Worm (Caenorhabditis elegans) whole organism, midembryonic: Measurements from ENCODE around the gene col-153.

ENCODE experiments used
- T22C8.4 ChIP-seq: fragments of 200-800 bp; sonication (Bioruptor generic); IDR thresholded peaks from 2 replicates; pipeline ENCODE4 v1.3.6; 2022; ENCODE audit warnings: missing genetic modification characterization, missing compliant biosample characterization
- cog-1 ChIP-seq: sonication (generic microtip); optimal IDR thresholded peaks from 2 replicates; lab custom pipeline; 2016; ENCODE audit warnings: missing genetic modification characterization, missing compliant biosample characterization
- flt-1 ChIP-seq: fragments of 200-800 bp; sonication (Bioruptor generic); IDR thresholded peaks from 2 replicates; pipeline ENCODE4 v1.3.6; 2022; ENCODE audit warnings: missing genetic modification characterization, missing compliant biosample characterization
- klf-2 ChIP-seq: fragments of 200-800 bp; sonication (Bioruptor generic); conservative IDR thresholded peaks from 2 replicates; pipeline ENCODE4 v1.3.6; 2022; ENCODE audit warnings: missing genetic modification reagents, missing genetic modification characterization, missing compliant biosample characterization
- med-1 ChIP-seq: sonication (generic microtip); optimal IDR thresholded peaks from 2 replicates; lab custom pipeline; 2017; ENCODE audit warnings: missing genetic modification characterization, mild to moderate bottlenecking, missing compliant biosample characterization, antibody characterized with exemption, missing genetic modification reagents; ENCODE audit not compliant: insufficient read depth
- ref-1 ChIP-seq: fragments of 200-800 bp; sonication (Bioruptor generic); conservative IDR thresholded peaks from 2 replicates; pipeline ENCODE4 v1.3.6; 2022; ENCODE audit warnings: missing genetic modification reagents, missing genetic modification characterization, missing compliant biosample characterization
- tab-1 ChIP-seq: fragments of 200-800 bp; sonication (Bioruptor generic); IDR thresholded peaks from 2 replicates; pipeline ENCODE4 v1.3.6; 2022; ENCODE audit warnings: missing genetic modification characterization, missing compliant biosample characterization
- ztf-23 ChIP-seq: fragments of 200-800 bp; sonication (Bioruptor generic); IDR thresholded peaks from 2 replicates; pipeline ENCODE4 v1.3.6; 2022; ENCODE audit warnings: missing genetic modification reagents, missing genetic modification characterization, missing compliant biosample characterization
- ztf-29 ChIP-seq: fragments of 200-800 bp; sonication (Bioruptor generic); IDR thresholded peaks from 2 replicates; pipeline ENCODE4 v1.3.6; 2022; ENCODE audit warnings: missing genetic modification reagents, missing genetic modification characterization, missing compliant biosample characterization

Gene col-153

DNA sequence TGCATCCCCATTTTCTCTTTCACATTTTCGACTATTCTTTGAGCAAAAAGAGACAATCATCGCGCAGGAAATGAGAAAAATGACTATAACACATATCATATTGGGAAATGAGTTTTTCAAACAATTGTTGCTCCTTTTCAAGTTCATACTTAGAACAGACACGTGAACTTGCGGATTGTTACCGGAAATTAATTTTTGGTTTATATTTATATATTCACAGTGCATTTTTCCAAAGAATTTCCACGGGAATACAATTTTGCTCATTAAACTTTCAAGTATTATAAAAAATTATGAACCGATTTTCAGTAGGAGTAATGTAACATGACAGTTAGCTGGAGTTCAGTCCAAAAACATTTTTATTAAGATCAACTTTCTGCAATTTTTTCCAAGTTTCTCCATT lies 26.4 kb upstream of the col-153 start, which contains the start of gene F58B4.7:
Gene F58B4.7 (minus strand): TSS at position 101 of the 400 bp plus-strand sequence.
- TF ChIP-seq klf-2 (GFP tag; lab: Robert Waterston, UW): no peak
- no peak for TF ChIP-seq flt-1 (GFP tag; lab: Robert Waterston, UW)
- no peak for TF ChIP-seq cog-1 (tag; lab: Kevin White, UChicago)
- TF ChIP-seq ztf-29: no peak
- no peak for TF ChIP-seq ref-1 (GFP tag; lab: Robert Waterston, UW)
- TF ChIP-seq tab-1: no peak
- TF ChIP-seq med-1: no peak
- TF ChIP-seq ztf-23 (GFP tag; lab: Robert Waterston, UW): no peak
- TF ChIP-seq T22C8.4 (GFP tag; lab: Robert Waterston, UW): no peak

DNA sequence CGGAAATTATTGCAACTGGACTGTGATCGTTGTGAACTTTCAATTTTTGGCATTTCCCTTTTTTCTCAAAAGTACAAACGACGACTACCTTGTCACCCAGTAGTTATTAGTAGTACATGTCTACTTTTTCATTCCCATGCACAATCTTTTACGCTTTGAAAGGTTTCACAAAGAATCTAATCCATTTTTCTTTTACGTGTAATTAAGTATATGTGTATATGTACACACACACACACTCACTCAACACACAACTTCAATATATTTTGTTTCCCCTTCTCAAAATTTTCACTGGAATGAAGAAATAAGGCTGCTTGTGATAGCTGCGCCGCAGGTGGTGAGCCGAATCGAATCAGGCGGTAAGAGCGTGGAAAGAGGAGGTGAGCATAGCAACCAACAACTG lies 24.9 kb upstream of the col-153 start, which contains the start of gene F58B4.6:
Gene F58B4.6 (plus strand): TSS at position 301 of the 400 bp plus-strand sequence.
- TF ChIP-seq T22C8.4 (GFP tag; lab: Robert Waterston, UW): no peak
- TF ChIP-seq med-1: no peak
- no peak for TF ChIP-seq flt-1 (GFP tag; lab: Robert Waterston, UW)
- no peak for TF ChIP-seq klf-2 (GFP tag; lab: Robert Waterston, UW)
- no peak for TF ChIP-seq tab-1
- no peak for TF ChIP-seq ref-1 (GFP tag; lab: Robert Waterston, UW)
- no peak for TF ChIP-seq cog-1 (tag; lab: Kevin White, UChicago)

DNA sequence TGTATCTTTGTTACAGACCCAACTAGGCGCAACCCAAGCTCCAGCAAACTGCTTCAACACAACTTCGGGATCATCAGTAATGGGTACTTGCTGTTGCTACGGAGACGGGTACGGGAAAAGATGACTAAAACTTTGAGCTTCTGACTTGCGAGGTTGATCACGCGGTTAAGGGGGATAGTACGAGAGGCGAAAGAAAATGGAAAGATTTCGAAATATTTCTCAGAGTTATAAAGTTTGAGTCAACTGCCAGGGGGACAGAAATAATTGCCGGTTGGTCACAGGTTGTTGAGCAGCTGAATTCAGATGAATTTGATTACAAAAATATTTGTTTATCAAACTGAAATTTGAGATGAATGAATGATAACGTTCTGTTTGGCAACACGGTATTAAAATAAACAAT lies 24.0 kb upstream of the col-153 start:
- TF ChIP-seq ztf-23 (GFP tag; lab: Robert Waterston, UW) (no peak), flt-1 (GFP tag; lab: Robert Waterston, UW) (no peak), T22C8.4 (GFP tag; lab: Robert Waterston, UW) (no peak), ref-1 (GFP tag; lab: Robert Waterston, UW) (no peak), klf-2 (GFP tag; lab: Robert Waterston, UW) (no peak), med-1 (no peak), tab-1 (no peak), ztf-29 (no peak), cog-1 (tag; lab: Kevin White, UChicago) (no peak)

DNA sequence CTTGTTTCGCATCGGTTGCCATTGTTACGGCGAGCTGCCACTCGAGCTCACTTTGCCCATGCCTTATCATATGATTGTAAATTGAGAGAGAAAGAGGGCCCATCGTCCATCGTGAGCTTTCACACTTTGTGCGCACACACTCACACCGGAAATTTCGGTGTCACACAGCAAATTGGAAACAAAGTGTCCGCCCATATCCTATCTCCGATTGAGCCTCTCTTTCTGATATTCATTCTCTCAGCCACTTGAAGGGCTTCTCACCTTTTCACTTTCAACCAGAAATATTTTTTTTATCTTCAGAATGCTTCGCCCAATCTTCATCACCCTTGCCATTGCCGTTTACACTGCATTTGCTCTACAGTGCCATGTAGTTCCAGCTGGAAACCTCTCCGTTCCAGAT lies 20.1 kb upstream of the col-153 start, which contains the start of gene F58B4.3:
Gene F58B4.3 (plus strand): TSS at position 301 of the 400 bp plus-strand sequence.
- TF ChIP-seq med-1 (no peak), ztf-23 (GFP tag; lab: Robert Waterston, UW) (no peak), cog-1 (tag; lab: Kevin White, UChicago) (no peak), T22C8.4 (GFP tag; lab: Robert Waterston, UW) (no peak), klf-2 (GFP tag; lab: Robert Waterston, UW) (no peak), ztf-29 (no peak), tab-1 (no peak), flt-1 (GFP tag; lab: Robert Waterston, UW) (no peak), ref-1 (GFP tag; lab: Robert Waterston, UW) (no peak)

DNA sequence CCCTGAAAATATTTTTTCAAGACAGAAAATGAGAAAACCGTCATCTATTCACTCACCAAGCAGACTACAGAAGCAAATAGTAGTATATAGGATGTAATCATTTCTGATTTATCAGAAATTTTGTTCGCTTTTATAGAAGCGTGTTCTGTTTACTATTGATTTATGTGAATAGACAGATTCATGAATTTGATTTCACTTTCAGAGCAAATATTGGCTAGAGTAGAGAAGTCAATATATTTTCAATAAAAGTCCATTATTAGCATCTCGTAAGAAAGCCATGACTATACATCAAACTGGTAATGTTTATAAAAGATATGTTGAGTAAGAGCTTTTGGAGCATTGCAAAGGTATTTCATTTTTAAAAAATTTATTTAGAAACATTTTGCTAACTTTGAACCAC lies 18.4 kb upstream of the col-153 start, which contains the start of gene scvp-1:
Gene scvp-1 (minus strand): TSS at position 101 of the 400 bp plus-strand sequence.
- TF ChIP-seq ztf-29 (no peak), klf-2 (GFP tag; lab: Robert Waterston, UW) (no peak), flt-1 (GFP tag; lab: Robert Waterston, UW) (no peak), ztf-23 (GFP tag; lab: Robert Waterston, UW) (no peak), med-1 (no peak), ref-1 (GFP tag; lab: Robert Waterston, UW) (no peak), cog-1 (tag; lab: Kevin White, UChicago) (no peak), tab-1 (no peak), T22C8.4 (GFP tag; lab: Robert Waterston, UW) (no peak)

DNA sequence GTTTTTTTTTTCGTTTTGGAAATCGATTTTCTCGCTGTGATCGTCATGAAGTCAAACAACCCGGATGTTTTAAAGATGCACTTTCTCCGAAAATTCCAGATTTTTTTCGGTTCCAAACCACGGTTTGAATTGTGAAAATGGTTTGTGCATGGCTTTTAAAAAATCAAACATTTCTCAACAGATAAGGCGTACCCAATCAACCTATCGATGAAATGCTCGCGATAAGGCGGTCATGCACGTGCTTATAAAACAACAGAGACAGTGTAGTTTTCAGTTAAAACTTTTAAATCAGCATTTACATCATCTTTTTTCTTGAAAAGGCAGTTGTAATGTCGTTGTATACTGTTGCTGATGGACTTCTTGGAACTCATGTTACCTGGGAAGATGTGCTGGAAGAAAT lies 17.2 kb upstream of the col-153 start, which contains the start of gene F58B4.5:
Gene F58B4.5 (plus strand): TSS at position 283 of the 400 bp plus-strand sequence.
- TF ChIP-seq ref-1 (GFP tag; lab: Robert Waterston, UW): no peak

DNA sequence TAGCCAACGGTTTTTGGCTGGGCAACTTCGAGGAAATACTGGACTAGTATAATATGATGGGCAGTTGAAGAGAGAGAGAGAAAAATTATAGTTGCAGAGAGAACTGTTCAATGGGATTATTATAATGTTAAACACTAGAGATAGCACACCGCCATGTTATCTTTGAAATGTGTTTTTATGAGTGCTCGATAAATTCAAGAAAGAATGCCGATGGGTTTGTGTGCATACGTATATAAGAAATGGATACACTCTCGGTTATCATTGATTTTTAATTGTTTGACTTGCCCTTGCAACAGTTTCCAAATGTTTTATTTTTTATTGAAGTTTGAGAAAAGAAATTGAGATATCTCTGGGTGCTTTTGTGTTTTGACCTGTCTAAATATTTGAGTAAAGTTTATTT lies 12.9 kb upstream of the col-153 start, which contains the start of gene F17C11.12:
Gene F17C11.12 (minus strand): TSS at position 240 of the 400 bp plus-strand sequence.
- TF ChIP-seq cog-1 (tag; lab: Kevin White, UChicago): no peak
- no peak for TF ChIP-seq flt-1 (GFP tag; lab: Robert Waterston, UW)
- TF ChIP-seq ztf-29: no peak
- TF ChIP-seq ref-1 (GFP tag; lab: Robert Waterston, UW): no peak
- no peak for TF ChIP-seq T22C8.4 (GFP tag; lab: Robert Waterston, UW)
- TF ChIP-seq klf-2 (GFP tag; lab: Robert Waterston, UW): no peak
- no peak for TF ChIP-seq tab-1
- no peak for TF ChIP-seq med-1
- no peak for TF ChIP-seq ztf-23 (GFP tag; lab: Robert Waterston, UW)

DNA sequence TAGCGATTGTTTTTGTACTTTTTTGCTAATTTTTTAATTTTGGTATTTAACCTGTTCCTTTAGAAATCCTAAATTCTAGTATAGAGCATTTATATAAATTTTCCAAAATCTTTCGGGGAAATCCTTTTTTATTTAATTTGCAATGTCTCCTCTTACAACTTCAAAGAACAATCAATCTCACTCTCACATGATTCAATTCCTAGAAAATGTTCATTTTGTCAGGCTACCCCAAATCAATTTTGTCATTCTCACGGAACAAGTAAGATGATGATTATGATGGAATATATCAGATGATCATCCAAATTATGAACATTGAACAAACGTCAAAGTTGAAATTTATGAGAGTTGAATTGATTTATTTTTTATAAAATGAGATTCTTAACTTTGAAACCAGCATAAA lies 12.3 kb upstream of the col-153 start:
- TF ChIP-seq ref-1 (GFP tag; lab: Robert Waterston, UW) (no peak), med-1 (no peak), ztf-23 (GFP tag; lab: Robert Waterston, UW) (no peak), klf-2 (GFP tag; lab: Robert Waterston, UW) (no peak), tab-1 (no peak), ztf-29 (no peak), cog-1 (tag; lab: Kevin White, UChicago) (no peak), T22C8.4 (GFP tag; lab: Robert Waterston, UW) (no peak), flt-1 (GFP tag; lab: Robert Waterston, UW) (no peak)

DNA sequence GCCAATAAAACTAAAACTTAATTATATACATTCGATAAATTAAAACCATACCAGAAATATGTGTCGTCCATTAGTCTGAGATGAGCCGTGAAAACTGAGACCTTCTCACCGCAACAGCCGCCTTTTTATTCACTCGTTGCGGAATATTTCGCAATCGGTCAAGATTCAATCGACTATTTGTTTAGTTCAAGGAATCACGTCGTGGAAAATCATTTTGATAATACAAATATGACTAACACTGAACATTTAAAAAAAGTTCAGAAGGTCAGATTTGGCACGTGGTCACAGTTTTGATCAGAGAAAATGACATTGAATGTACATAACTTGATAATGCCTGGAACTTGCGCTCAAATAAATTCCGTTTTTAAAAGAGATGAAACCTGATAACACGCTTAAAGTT lies 10.9 kb upstream of the col-153 start, which contains the start of gene F17C11.11:
Gene F17C11.11 (minus strand): TSS at position 79 of the 400 bp plus-strand sequence.
- no peak for TF ChIP-seq flt-1 (GFP tag; lab: Robert Waterston, UW)

DNA sequence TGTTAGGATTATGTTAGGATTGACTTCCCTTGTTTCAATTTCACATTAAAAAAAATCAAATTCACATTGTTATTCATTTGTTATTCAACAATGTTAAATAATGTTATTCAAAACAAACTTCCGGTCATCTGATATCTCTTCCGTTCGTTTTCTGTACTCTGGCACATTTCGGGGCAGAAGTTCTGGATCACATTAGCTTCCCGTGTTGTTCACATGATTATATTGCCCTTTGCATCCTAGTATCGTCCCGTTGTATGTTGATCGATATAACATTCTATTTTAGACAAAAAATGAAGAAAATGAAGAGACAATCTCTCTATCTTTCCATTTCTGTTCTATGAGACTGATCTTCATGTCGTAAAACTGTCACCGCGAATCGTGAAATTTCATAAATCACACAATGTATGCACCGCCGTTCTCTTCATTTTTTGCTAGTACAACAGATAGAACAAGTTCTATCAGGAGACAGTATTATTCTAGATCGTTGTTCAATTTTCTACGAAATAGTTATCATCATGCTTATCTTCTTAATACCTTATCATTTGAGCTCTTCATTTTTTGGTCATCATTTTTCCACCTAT lies 9.5 kb upstream of the col-153 start:
- no peak for TF ChIP-seq cog-1 (tag; lab: Kevin White, UChicago)
- TF ChIP-seq klf-2 (GFP tag; lab: Robert Waterston, UW): no peak
- TF ChIP-seq ref-1 (GFP tag; lab: Robert Waterston, UW): no peak
- no peak for TF ChIP-seq flt-1 (GFP tag; lab: Robert Waterston, UW)
- TF ChIP-seq ztf-23 (GFP tag; lab: Robert Waterston, UW): no peak
- no peak for TF ChIP-seq ztf-29
- no peak for TF ChIP-seq tab-1
- TF ChIP-seq T22C8.4 (GFP tag; lab: Robert Waterston, UW): no peak
- no peak for TF ChIP-seq med-1
